In genomic region chrIII:7659440-7659839, ce11 we compare ENCODE assay signal across 4 worm cellular contexts.
TF ChIP-seq lines count a peak whose summit lies in the region.

No protein-coding gene starts in this region.

TF ChIP-seq in whole organism, L2 larva, 48 proteins besides CTCF, POLR2A, EP300 and RAD21 (continues in another document):
- TF ChIP-seq nhr-129 (tag; optimal IDR thresholded peaks at IDR 0.05; lab: Kevin White, UChicago) = peak; percentile 91
- no peak for TF ChIP-seq nhr-237 (tag; optimal IDR thresholded peaks at IDR 0.05; lab: Kevin White, UChicago)
- peak; percentile 35 for TF ChIP-seq Y55F3AM.14 (GFP tag; optimal IDR thresholded peaks at IDR 0.05; lab: Kevin White, UChicago)
- no peak for TF ChIP-seq lin-13 (GFP tag; optimal IDR thresholded peaks at IDR 0.05; lab: Kevin White, UChicago)
- TF ChIP-seq ceh-82 (tag; optimal IDR thresholded peaks at IDR 0.05; lab: Kevin White, UChicago) = no peak
- TF ChIP-seq ztf-1 (GFP tag; conservative IDR thresholded peaks at IDR 0.05; lab: Robert Waterston, UW) = no peak
- TF ChIP-seq F13H6.1 (tag; optimal IDR thresholded peaks at IDR 0.05; lab: Kevin White, UChicago) = peak; percentile 72
- no peak for TF ChIP-seq nhr-10 (tag; optimal IDR thresholded peaks at IDR 0.05; lab: Kevin White, UChicago)
- TF ChIP-seq mbf-1 (tag; optimal IDR thresholded peaks at IDR 0.05; lab: Kevin White, UChicago) = no peak
- TF ChIP-seq nhr-23 (tag; optimal IDR thresholded peaks at IDR 0.05; lab: Kevin White, UChicago) = no peak
- peak; percentile 12 to 58 for TF ChIP-seq lsy-2 (tag; optimal IDR thresholded peaks at IDR 0.05; lab: Kevin White, UChicago)
- no peak for TF ChIP-seq aly-2 (tag; optimal IDR thresholded peaks at IDR 0.05; lab: Kevin White, UChicago)
- TF ChIP-seq fos-1 (tag; optimal IDR thresholded peaks at IDR 0.05; lab: Kevin White, UChicago) = no peak
- no peak for TF ChIP-seq nhr-11 (tag; optimal IDR thresholded peaks at IDR 0.05; lab: Kevin White, UChicago)
- no peak for TF ChIP-seq sma-3 (GFP tag; optimal IDR thresholded peaks at IDR 0.05; lab: Kevin White, UChicago)
- TF ChIP-seq crh-2 (tag; optimal IDR thresholded peaks at IDR 0.05; lab: Kevin White, UChicago) = peak; percentile 53
- TF ChIP-seq unc-62 (GFP tag; optimal IDR thresholded peaks at IDR 0.05; lab: Kevin White, UChicago) = no peak
- TF ChIP-seq elt-1 (tag; optimal IDR thresholded peaks at IDR 0.05; lab: Kevin White, UChicago) = no peak
- TF ChIP-seq nhr-21 (tag; optimal IDR thresholded peaks at IDR 0.05; lab: Kevin White, UChicago) = no peak
- TF ChIP-seq mdl-1 (tag; optimal IDR thresholded peaks at IDR 0.05; lab: Kevin White, UChicago) = peak in 1 of 2 experiments; percentile 1
- no peak for TF ChIP-seq unc-39 (tag; optimal IDR thresholded peaks at IDR 0.05; lab: Kevin White, UChicago)
- peak; percentile 80 for TF ChIP-seq C34F6.9 (tag; optimal IDR thresholded peaks at IDR 0.05; lab: Kevin White, UChicago)
- no peak for TF ChIP-seq lin-39 (tag; optimal IDR thresholded peaks at IDR 0.05; lab: Kevin White, UChicago)
- no peak for TF ChIP-seq ztf-4 (tag; optimal IDR thresholded peaks at IDR 0.05; lab: Kevin White, UChicago)

TF ChIP-seq in whole organism, L4 larva, 104 proteins besides CTCF, POLR2A, EP300 and RAD21 (continues in another document):
- TF ChIP-seq aha-1 (tag; lab: Kevin White, UChicago) = no peak
- TF ChIP-seq nhr-28 (tag; optimal IDR thresholded peaks at IDR 0.05; lab: Kevin White, UChicago) = peak; percentile 43
- TF ChIP-seq ceh-62 (tag; optimal IDR thresholded peaks at IDR 0.05; lab: Kevin White, UChicago) = no peak
- TF ChIP-seq nhr-111 (GFP tag; optimal IDR thresholded peaks at IDR 0.05; lab: Kevin White, UChicago) = no peak
- TF ChIP-seq dpl-1 (GFP tag; optimal IDR thresholded peaks at IDR 0.05; lab: Kevin White, UChicago) = peak; percentile 5
- no peak for TF ChIP-seq tra-1 (GFP tag; IDR thresholded peaks at IDR 0.05; lab: Robert Waterston, UW)
- peak in 1 of 2 experiments; percentile 74 for TF ChIP-seq unc-62 (GFP tag; optimal IDR thresholded peaks at IDR 0.05 in 1 of 2; lab: Kevin White, UChicago)
- no peak for TF ChIP-seq unc-62 (tag; optimal IDR thresholded peaks at IDR 0.05; lab: Kevin White, UChicago)
- TF ChIP-seq unc-39 (tag; optimal IDR thresholded peaks at IDR 0.05; lab: Kevin White, UChicago) = no peak
- no peak for TF ChIP-seq snpc-4 (tag; optimal IDR thresholded peaks at IDR 0.05; lab: Kevin White, UChicago)
- no peak for TF ChIP-seq spr-3 (GFP tag; optimal IDR thresholded peaks at IDR 0.05; lab: Kevin White, UChicago)
- no peak for TF ChIP-seq D1046.2 (GFP tag; IDR thresholded peaks at IDR 0.05; lab: Robert Waterston, UW)
- 0 out of 2 replicates have a peak, but pooled peaks have one; percentile 7 for TF ChIP-seq vab-7 (GFP tag; IDR thresholded peaks at IDR 0.05; lab: Robert Waterston, UW)
- peak; percentile 77 for TF ChIP-seq hlh-30 (tag; optimal IDR thresholded peaks at IDR 0.05; lab: Kevin White, UChicago; ENCODE audit: insufficient read depth)
- peak; percentile 87 for TF ChIP-seq set-16 (GFP tag; IDR thresholded peaks at IDR 0.05; lab: Robert Waterston, UW)
- no peak for TF ChIP-seq arid-1 (GFP tag; conservative IDR thresholded peaks at IDR 0.05; lab: Robert Waterston, UW)
- no peak for TF ChIP-seq jun-1 (tag; optimal IDR thresholded peaks at IDR 0.05; lab: Kevin White, UChicago)
- peak; percentile 76 for TF ChIP-seq ctbp-1 (GFP tag; IDR thresholded peaks at IDR 0.05; lab: Robert Waterston, UW)
- peak; percentile 55 for TF ChIP-seq mes-2 (tag; optimal IDR thresholded peaks at IDR 0.05; lab: Kevin White, UChicago; ENCODE audit: poor library complexity, severe bottlenecking)
- no peak for TF ChIP-seq saeg-2 (GFP tag; IDR thresholded peaks at IDR 0.05; lab: Robert Waterston, UW)
- no peak for TF ChIP-seq lim-7 (GFP tag; IDR thresholded peaks at IDR 0.05; lab: Robert Waterston, UW)
- no peak for TF ChIP-seq gei-8 (GFP tag; optimal IDR thresholded peaks at IDR 0.05; lab: Kevin White, UChicago)
- no peak for TF ChIP-seq daf-19 (GFP tag; conservative IDR thresholded peaks at IDR 0.05; lab: Robert Waterston, UW)
- TF ChIP-seq lsy-2 (tag; optimal IDR thresholded peaks at IDR 0.05; lab: Kevin White, UChicago) = peak; percentile 41 to 57

TF ChIP-seq in whole organism, late embryonic, 69 proteins besides CTCF, POLR2A, EP300 and RAD21 (continues in another document):
- no peak for TF ChIP-seq lin-11 (tag; optimal IDR thresholded peaks at IDR 0.05; lab: Kevin White, UChicago)
- no peak for TF ChIP-seq ceh-45 (GFP tag; IDR thresholded peaks at IDR 0.05; lab: Robert Waterston, UW)
- TF ChIP-seq nfya-1 (tag; optimal IDR thresholded peaks at IDR 0.05; lab: Kevin White, UChicago) = peak; percentile 76
- TF ChIP-seq rnt-1 (tag; optimal IDR thresholded peaks at IDR 0.05; lab: Kevin White, UChicago) = peak; percentile 65
- peak; percentile 24 for TF ChIP-seq gmeb-2 (tag; optimal IDR thresholded peaks at IDR 0.05; lab: Kevin White, UChicago)
- TF ChIP-seq ceh-9 (tag; optimal IDR thresholded peaks at IDR 0.05; lab: Kevin White, UChicago) = no peak
- no peak for TF ChIP-seq pqm-1 (tag; optimal IDR thresholded peaks at IDR 0.05; lab: Kevin White, UChicago)
- no peak for TF ChIP-seq sox-4 (tag; optimal IDR thresholded peaks at IDR 0.05; lab: Kevin White, UChicago)
- peak; percentile 48 for TF ChIP-seq unc-86 (tag; optimal IDR thresholded peaks at IDR 0.05; lab: Kevin White, UChicago)
- TF ChIP-seq unc-42 (tag; optimal IDR thresholded peaks at IDR 0.05; lab: Kevin White, UChicago) = peak; percentile 34
- TF ChIP-seq eyg-1 (tag; optimal IDR thresholded peaks at IDR 0.05; lab: Kevin White, UChicago) = no peak
- TF ChIP-seq nhr-232 (tag; optimal IDR thresholded peaks at IDR 0.05; lab: Kevin White, UChicago) = no peak
- TF ChIP-seq ama-1 (optimal IDR thresholded peaks at IDR 0.05; lab: Kevin White, UChicago) = no peak
- no peak for TF ChIP-seq syd-9 (tag; optimal IDR thresholded peaks at IDR 0.05; lab: Kevin White, UChicago)
- TF ChIP-seq madf-2 (tag; optimal IDR thresholded peaks at IDR 0.05; lab: Kevin White, UChicago) = no peak
- TF ChIP-seq dmd-4 (tag; optimal IDR thresholded peaks at IDR 0.05; lab: Kevin White, UChicago; ENCODE audit: borderline replicate concordance) = peak; percentile 25
- TF ChIP-seq unc-3 (GFP tag; conservative IDR thresholded peaks at IDR 0.05; lab: Robert Waterston, UW) = no peak
- TF ChIP-seq unc-3 (tag; optimal IDR thresholded peaks at IDR 0.05; lab: Kevin White, UChicago) = no peak
- TF ChIP-seq odd-2 (tag; optimal IDR thresholded peaks at IDR 0.05; lab: Kevin White, UChicago) = no peak
- peak; percentile 35 for TF ChIP-seq hlh-30 (tag; optimal IDR thresholded peaks at IDR 0.05; lab: Kevin White, UChicago; ENCODE audit: insufficient read depth)
- peak; percentile 80 for TF ChIP-seq unc-55 (GFP tag; optimal IDR thresholded peaks at IDR 0.05; lab: Kevin White, UChicago)
- TF ChIP-seq ceh-14 (tag; optimal IDR thresholded peaks at IDR 0.05; lab: Kevin White, UChicago) = peak; percentile 68
- TF ChIP-seq ztf-16 (tag; optimal IDR thresholded peaks at IDR 0.05; lab: Kevin White, UChicago) = no peak
- TF ChIP-seq mec-3 (tag; optimal IDR thresholded peaks at IDR 0.05; lab: Kevin White, UChicago; ENCODE audit: borderline replicate concordance) = no peak
- TF ChIP-seq hlh-15 (tag; optimal IDR thresholded peaks at IDR 0.05; lab: Kevin White, UChicago) = no peak
- peak; percentile 42 for TF ChIP-seq F13H6.1 (tag; optimal IDR thresholded peaks at IDR 0.05; lab: Kevin White, UChicago)

TF ChIP-seq in whole organism, mixed stage, embryonic, 35 proteins besides CTCF, POLR2A, EP300 and RAD21:
- no peak for TF ChIP-seq sem-2 (GFP tag; optimal IDR thresholded peaks at IDR 0.05; lab: Kevin White, UChicago)
- TF ChIP-seq mls-2 (tag; optimal IDR thresholded peaks at IDR 0.05; lab: Kevin White, UChicago) = peak; percentile 67
- peak; percentile 47 for TF ChIP-seq lin-32 (GFP tag; optimal IDR thresholded peaks at IDR 0.05; lab: Kevin White, UChicago)
- TF ChIP-seq ces-1 (GFP tag; optimal IDR thresholded peaks at IDR 0.05; lab: Kevin White, UChicago) = peak; percentile 36
- no peak for TF ChIP-seq nhr-237 (tag; optimal IDR thresholded peaks at IDR 0.05; lab: Kevin White, UChicago)
- TF ChIP-seq blmp-1 (tag; optimal IDR thresholded peaks at IDR 0.05; lab: Kevin White, UChicago) = no peak
- TF ChIP-seq nhr-12 (tag; optimal IDR thresholded peaks at IDR 0.05; lab: Kevin White, UChicago) = no peak
- no peak for TF ChIP-seq unc-39 (tag; optimal IDR thresholded peaks at IDR 0.05; lab: Kevin White, UChicago)
- peak; percentile 61 for TF ChIP-seq M03D4.4 (tag; optimal IDR thresholded peaks at IDR 0.05; lab: Kevin White, UChicago)
- peak; percentile 47 for TF ChIP-seq ceh-83 (GFP tag; optimal IDR thresholded peaks at IDR 0.05; lab: Kevin White, UChicago)
- TF ChIP-seq zip-8 (tag; optimal IDR thresholded peaks at IDR 0.05; lab: Kevin White, UChicago) = no peak
- peak; percentile 95 for TF ChIP-seq unc-120 (tag; optimal IDR thresholded peaks at IDR 0.05; lab: Kevin White, UChicago; ENCODE audit: poor library complexity, severe bottlenecking)
- TF ChIP-seq lsy-2 (tag; optimal IDR thresholded peaks at IDR 0.05; lab: Kevin White, UChicago) = peak; percentile 42
- peak; percentile 78 for TF ChIP-seq sptf-1 (tag; optimal IDR thresholded peaks at IDR 0.05; lab: Kevin White, UChicago)
- peak; percentile 40 for TF ChIP-seq pha-4 (tag; optimal IDR thresholded peaks at IDR 0.05; lab: Kevin White, UChicago)
- TF ChIP-seq ceh-39 (tag; optimal IDR thresholded peaks at IDR 0.05; lab: Kevin White, UChicago) = no peak
- peak; percentile 69 for TF ChIP-seq ham-2 (GFP tag; optimal IDR thresholded peaks at IDR 0.05; lab: Kevin White, UChicago)
- peak; percentile 58 for TF ChIP-seq ztf-11 (tag; optimal IDR thresholded peaks at IDR 0.05; lab: Kevin White, UChicago)
- peak; percentile 21 for TF ChIP-seq mep-1 (tag; optimal IDR thresholded peaks at IDR 0.05; lab: Kevin White, UChicago)
- TF ChIP-seq unc-62 (GFP tag; optimal IDR thresholded peaks at IDR 0.05; lab: Kevin White, UChicago) = peak; percentile 78
- peak; percentile 20 for TF ChIP-seq lin-13 (tag; optimal IDR thresholded peaks at IDR 0.05; lab: Kevin White, UChicago)
- no peak for TF ChIP-seq tbx-8 (GFP tag; optimal IDR thresholded peaks at IDR 0.05; lab: Kevin White, UChicago)
- peak; percentile 61 for TF ChIP-seq drap-1 (GFP tag; optimal IDR thresholded peaks at IDR 0.05; lab: Kevin White, UChicago)
- no peak for TF ChIP-seq snpc-4 (tag; optimal IDR thresholded peaks at IDR 0.05; lab: Kevin White, UChicago)
- peak; percentile 45 for TF ChIP-seq cnd-1 (tag; optimal IDR thresholded peaks at IDR 0.05; lab: Kevin White, UChicago)
- no peak for TF ChIP-seq elt-1 (tag; optimal IDR thresholded peaks at IDR 0.05; lab: Kevin White, UChicago; ENCODE audit: borderline replicate concordance, insufficient read depth)
- TF ChIP-seq elt-3 (tag; optimal IDR thresholded peaks at IDR 0.05; lab: Kevin White, UChicago) = no peak
- peak; percentile 58 for TF ChIP-seq hlh-1 (tag; optimal IDR thresholded peaks at IDR 0.05; lab: Kevin White, UChicago)
- TF ChIP-seq nhr-2 (tag; optimal IDR thresholded peaks at IDR 0.05; lab: Kevin White, UChicago) = peak; percentile 47
TF ChIP-seq in whole organism, mixed stage, embryonic: peak in this region for 18.
